Fruit fly (Drosophila melanogaster) Kc167 (cell line): ENCODE data around the gene CG2182.

Experiments used
- Myc ChIP-seq: fragments of >200 bp; optimal IDR thresholded peaks from 2 replicates; lab custom pipeline; 2017; ENCODE audit warnings: missing external identifiers
- insv ChIP-seq: fragments of >200 bp; optimal IDR thresholded peaks from 3 replicates; lab custom pipeline; 2018; ENCODE audit warnings: missing external identifiers
- psq ChIP-seq: fragments of >200 bp; optimal IDR thresholded peaks from 2 replicates; lab custom pipeline; 2017; ENCODE audit warnings: missing external identifiers
- ttk ChIP-seq: sonication (Bioruptor generic); optimal IDR thresholded peaks from 2 replicates; lab custom pipeline; 2017; ENCODE audit warnings: missing external identifiers

dm6 chr3R:5671265-5671663, 11.6 kb upstream of the CG2182 start:
- no peak for TF ChIP-seq Myc
- TF ChIP-seq ttk (lab: Kevin White, UChicago) = no peak
- no peak for TF ChIP-seq psq (lab: Kevin White, UChicago)
- TF ChIP-seq insv (lab: Kevin White, UChicago) = no peak
